Fruit fly (Drosophila melanogaster) whole organism, adult: ENCODE measurements around the gene CG31431.

Experiments
- CG11617 ChIP-seq: fragments of 200-800 bp; sonication (Bioruptor generic); optimal IDR thresholded peaks from 2 replicates; lab custom pipeline; 2017; ENCODE audit warnings: mild to moderate bottlenecking, missing biosample characterization, missing genetic modification reagents, missing genetic modification characterization
- CG14711 ChIP-seq: fragments of 200-800 bp; sonication (Bioruptor generic); optimal IDR thresholded peaks from 2 replicates; lab custom pipeline; 2018; ENCODE audit warnings: missing biosample characterization, mild to moderate bottlenecking, missing genetic modification characterization, moderate library complexity
- CG1620 ChIP-seq: fragments of 200-800 bp; sonication (Bioruptor generic); optimal IDR thresholded peaks from 2 replicates; lab custom pipeline; 2016; ENCODE audit warnings: missing biosample characterization, missing genetic modification characterization
- Crg-1 ChIP-seq: fragments of 200-800 bp; sonication (Bioruptor generic); optimal IDR thresholded peaks from 2 replicates; lab custom pipeline; 2016; ENCODE audit warnings: missing biosample characterization, missing genetic modification characterization

- TF ChIP-seq CG1620 (peak; percentile 77), CG14711 (peak; percentile 72), Crg-1 (GFP tag; lab: Kevin White, UChicago) (peak; percentile 77), CG11617 (GFP tag; lab: Kevin White, UChicago) (peak; percentile 95)
These were observed 21.5 kb upstream of the CG31431 start for dm6 chr3R:21848987-21849442.
